Fruit fly (Drosophila melanogaster) whole organism, embryonic: ENCODE data around the gene Sbds.

Experiments
- Antp ChIP-seq: fragments of 200-800 bp; sonication (Bioruptor generic); optimal IDR thresholded peaks from 3 replicates; lab custom pipeline; 2016; ENCODE audit warnings: missing biosample characterization, missing genetic modification characterization
- BtbVII ChIP-seq: fragments of 200-800 bp; sonication (Bioruptor generic); optimal IDR thresholded peaks from 3 replicates; lab custom pipeline; 2017; ENCODE audit warnings: missing biosample characterization, mild to moderate bottlenecking, missing genetic modification characterization
- CG11560 ChIP-seq: fragments of 200-800 bp; sonication (Bioruptor generic); IDR thresholded peaks from 3 replicates; pipeline ENCODE4 v1.3.6; 2022; ENCODE audit warnings: missing biosample characterization, missing genetic modification characterization
- CG1233 ChIP-seq: fragments of 200-800 bp; sonication (Bioruptor generic); optimal IDR thresholded peaks from 4 replicates; lab custom pipeline; 2018; ENCODE audit warnings: missing biosample characterization, mild to moderate bottlenecking, missing genetic modification characterization
- CG12769 ChIP-seq: fragments of 200-800 bp; sonication (Bioruptor generic); optimal IDR thresholded peaks from 2 replicates; lab custom pipeline; 2019; ENCODE audit warnings: missing biosample characterization, mild to moderate bottlenecking, missing genetic modification characterization, moderate library complexity
- CG14050 ChIP-seq: fragments of 200-800 bp; sonication (Bioruptor generic); IDR thresholded peaks from 3 replicates; pipeline ENCODE4 v1.3.6; 2022; ENCODE audit warnings: missing biosample characterization, missing genetic modification characterization
- CG17186 ChIP-seq: fragments of 200-800 bp; sonication (Bioruptor generic); optimal IDR thresholded peaks from 3 replicates; lab custom pipeline; 2017; ENCODE audit warnings: missing biosample characterization, missing genetic modification reagents, missing genetic modification characterization
- CG2889 ChIP-seq: fragments of 200-800 bp; sonication (Bioruptor generic); IDR thresholded peaks from 3 replicates; pipeline ENCODE4 v1.3.6; 2022; ENCODE audit warnings: missing biosample characterization, missing genetic modification characterization
- CG30431 ChIP-seq: fragments of 200-800 bp; sonication (Bioruptor generic); optimal IDR thresholded peaks from 2 replicates; lab custom pipeline; 2017; ENCODE audit warnings: missing biosample characterization, missing genetic modification characterization
- CG31224 ChIP-seq: fragments of 200-800 bp; sonication (Bioruptor generic); IDR thresholded peaks from 2 replicates; pipeline ENCODE4 v1.3.6; 2022; ENCODE audit warnings: missing biosample characterization, missing genetic modification characterization
- CG31365 ChIP-seq: fragments of 200-800 bp; sonication (Bioruptor generic); optimal IDR thresholded peaks from 2 replicates; lab custom pipeline; 2018; ENCODE audit warnings: missing biosample characterization, mild to moderate bottlenecking, missing genetic modification characterization
- CG32767 ChIP-seq: fragments of 200-800 bp; sonication (Bioruptor generic); IDR thresholded peaks from 2 replicates; pipeline ENCODE4 v1.3.6; 2022; ENCODE audit warnings: missing biosample characterization, missing genetic modification characterization
- CG33213 ChIP-seq: fragments of 200-800 bp; sonication (Bioruptor generic); optimal IDR thresholded peaks from 3 replicates; lab custom pipeline; 2016; ENCODE audit warnings: missing biosample characterization, missing genetic modification characterization
- CG4404 ChIP-seq: fragments of 200-800 bp; sonication (Bioruptor generic); IDR thresholded peaks from 2 replicates; pipeline ENCODE4 v1.3.6; 2022; ENCODE audit warnings: missing biosample characterization, missing genetic modification characterization
- CG4617 ChIP-seq: fragments of 200-800 bp; sonication (Bioruptor generic); optimal IDR thresholded peaks from 3 replicates; lab custom pipeline; 2016; ENCODE audit warnings: missing biosample characterization, missing genetic modification characterization, borderline replicate concordance
- CG8924 ChIP-seq: fragments of 200-800 bp; optimal IDR thresholded peaks from 3 replicates; lab custom pipeline; 2019; ENCODE audit warnings: missing biosample characterization, mild to moderate bottlenecking, missing genetic modification characterization, moderate library complexity
- Deaf1 ChIP-seq: fragments of 200-800 bp; optimal IDR thresholded peaks from 3 replicates; lab custom pipeline; 2019; ENCODE audit warnings: missing biosample characterization, mild to moderate bottlenecking, missing genetic modification characterization, moderate library complexity
- Dp ChIP-seq: fragments of 200-800 bp; sonication (Bioruptor generic); optimal IDR thresholded peaks from 2 replicates; lab custom pipeline; 2018; ENCODE audit warnings: missing biosample characterization, mild to moderate bottlenecking, missing genetic modification characterization, moderate library complexity
- Drgx ChIP-seq: fragments of 200-800 bp; sonication (Bioruptor generic); IDR thresholded peaks from 2 replicates; pipeline ENCODE4 v1.3.6; 2022; ENCODE audit warnings: missing biosample characterization, missing genetic modification characterization
- Ets65A ChIP-seq: fragments of 200-800 bp; sonication (Bioruptor generic); peaks from one replicate; lab custom pipeline; 2016; ENCODE audit warnings: missing biosample characterization, missing genetic modification characterization
- Gug ChIP-seq: fragments of 200-800 bp; sonication (Bioruptor generic); IDR thresholded peaks from 4 replicates; pipeline ENCODE4 v1.3.6; 2022; ENCODE audit warnings: missing biosample characterization, missing genetic modification characterization
- Hr78 ChIP-seq, 2 experiments: fragments of 200-800 bp in 1 of 2; fragments of >200 bp in 1 of 2; sonication (Bioruptor generic) in 1 of 2; optimal IDR thresholded peaks; 2 replicates each; lab custom pipeline; 2017 to 2019; ENCODE audit warnings: missing biosample characterization in 2 of 2, missing genetic modification characterization in 2 of 2, mild to moderate bottlenecking in 1 of 2, moderate library complexity in 1 of 2
- MBD-R2 ChIP-seq: fragments of 200-800 bp; sonication (Bioruptor generic); IDR thresholded peaks from 2 replicates; pipeline ENCODE4 v1.3.6; 2022; ENCODE audit warnings: missing biosample characterization, missing genetic modification characterization
- Oaz ChIP-seq: fragments of 200-800 bp; sonication (Bioruptor generic); IDR thresholded peaks from 2 replicates; pipeline ENCODE4 v1.3.6; 2022; ENCODE audit warnings: missing biosample characterization, missing genetic modification characterization
- Rx ChIP-seq: fragments of 200-800 bp; sonication (Bioruptor generic); IDR thresholded peaks from 2 replicates; pipeline ENCODE4 v1.3.6; 2022; ENCODE audit warnings: missing biosample characterization, missing genetic modification characterization
- Tbp ChIP-seq: fragments of >200 bp; optimal IDR thresholded peaks from 2 replicates; lab custom pipeline; 2018; ENCODE audit warnings: missing biosample characterization, missing genetic modification characterization
- Trl ChIP-seq, 3 experiments: fragments of >200 bp in 2 of 3; fragments of 200-800 bp in 1 of 3; sonication (Bioruptor generic) in 1 of 3; optimal IDR thresholded peaks; 2 replicates in 1 of 3; 3 replicates in 2 of 3; lab custom pipeline; 2016 to 2017; ENCODE audit warnings: missing biosample characterization in 1 of 3, missing genetic modification characterization in 1 of 3
- Xbp1 ChIP-seq: fragments of 200-800 bp; sonication (Bioruptor generic); optimal IDR thresholded peaks from 3 replicates; lab custom pipeline; 2016; ENCODE audit warnings: missing biosample characterization, mild to moderate bottlenecking, missing genetic modification characterization
- bbx ChIP-seq: fragments of 200-800 bp; sonication (Bioruptor generic); IDR thresholded peaks from 2 replicates; pipeline ENCODE4 v1.3.6; 2022; ENCODE audit warnings: missing biosample characterization, missing genetic modification characterization; ENCODE audit not compliant: partially characterized antibody
- cas ChIP-seq: fragments of 200-800 bp; sonication (Bioruptor generic); IDR thresholded peaks from 2 replicates; pipeline ENCODE4 v1.3.6; 2022; ENCODE audit warnings: missing biosample characterization, missing genetic modification characterization
- corto ChIP-seq: fragments of 200-800 bp; sonication (Bioruptor generic); optimal IDR thresholded peaks from 2 replicates; lab custom pipeline; 2016; ENCODE audit warnings: missing biosample characterization, mild to moderate bottlenecking, missing genetic modification characterization, moderate library complexity
- ewg ChIP-seq: fragments of 200-800 bp; sonication (Bioruptor generic); optimal IDR thresholded peaks from 3 replicates; lab custom pipeline; 2017; ENCODE audit warnings: mild to moderate bottlenecking, missing biosample characterization, missing genetic modification reagents, missing genetic modification characterization
- gcm ChIP-seq: fragments of 200-800 bp; sonication (Bioruptor generic); optimal IDR thresholded peaks from 2 replicates; lab custom pipeline; 2019; ENCODE audit warnings: missing biosample characterization, mild to moderate bottlenecking, missing genetic modification characterization, moderate library complexity
- gfzf ChIP-seq: fragments of 200-800 bp; sonication (Bioruptor generic); optimal IDR thresholded peaks from 2 replicates; lab custom pipeline; 2016; ENCODE audit warnings: missing biosample characterization, mild to moderate bottlenecking, missing genetic modification characterization, moderate library complexity
- gt ChIP-seq: fragments of 200-800 bp; sonication (Bioruptor generic); IDR thresholded peaks from 2 replicates; pipeline ENCODE4 v1.3.6; 2022; ENCODE audit warnings: missing biosample characterization, missing genetic modification characterization
- nerfin-1 ChIP-seq: fragments of 200-800 bp; sonication (Bioruptor generic); optimal IDR thresholded peaks from 3 replicates; lab custom pipeline; 2019; ENCODE audit warnings: missing biosample characterization, mild to moderate bottlenecking, missing genetic modification characterization, moderate library complexity
- nom ChIP-seq: fragments of 200-800 bp; sonication (Bioruptor generic); optimal IDR thresholded peaks from 2 replicates; lab custom pipeline; 2017; ENCODE audit warnings: missing biosample characterization, missing genetic modification characterization, mild to moderate bottlenecking, moderate library complexity, missing genetic modification reagents
- pita ChIP-seq: fragments of 200-800 bp; sonication (Bioruptor generic); optimal IDR thresholded peaks from 2 replicates; lab custom pipeline; 2017; ENCODE audit warnings: missing biosample characterization, mild to moderate bottlenecking, missing genetic modification characterization
- pros ChIP-seq: fragments of 200-800 bp; sonication (Bioruptor generic); optimal IDR thresholded peaks from 3 replicates; lab custom pipeline; 2019; ENCODE audit warnings: missing biosample characterization, mild to moderate bottlenecking, missing genetic modification characterization, moderate library complexity
- pum ChIP-seq: fragments of 200-800 bp; sonication (Bioruptor generic); optimal IDR thresholded peaks from 2 replicates; lab custom pipeline; 2016; ENCODE audit warnings: missing biosample characterization, missing genetic modification characterization
- sc ChIP-seq, 3 experiments: fragments of >200 bp in 2 of 3; fragments of 200-800 bp in 1 of 3; sonication (Bioruptor generic) in 1 of 3; optimal IDR thresholded peaks; 2 replicates in 2 of 3; 3 replicates in 1 of 3; lab custom pipeline; 2017; ENCODE audit warnings: mild to moderate bottlenecking in 1 of 3, missing biosample characterization in 1 of 3, missing genetic modification characterization in 1 of 3, missing genetic modification reagents in 1 of 3
- sens-2 ChIP-seq: fragments of 200-800 bp; sonication (Bioruptor generic); IDR thresholded peaks from 2 replicates; pipeline ENCODE4 v1.3.6; 2022; ENCODE audit warnings: missing biosample characterization, missing genetic modification characterization
- slou ChIP-seq: fragments of 200-800 bp; sonication (Bioruptor generic); optimal IDR thresholded peaks from 3 replicates; lab custom pipeline; 2016; ENCODE audit warnings: missing biosample characterization, missing genetic modification characterization
- so ChIP-seq: fragments of 200-800 bp; sonication (Bioruptor generic); IDR thresholded peaks from 3 replicates; pipeline ENCODE4 v1.3.6; 2022; ENCODE audit warnings: missing biosample characterization, missing genetic modification characterization
- sqz ChIP-seq: fragments of 200-800 bp; sonication (Bioruptor generic); optimal IDR thresholded peaks from 3 replicates; lab custom pipeline; 2018; ENCODE audit warnings: missing biosample characterization, mild to moderate bottlenecking, missing genetic modification characterization
- tio ChIP-seq: fragments of 200-800 bp; sonication (Bioruptor generic); optimal IDR thresholded peaks from 2 replicates; lab custom pipeline; 2017; ENCODE audit warnings: missing biosample characterization, missing genetic modification characterization, inconsistent platforms
- tx ChIP-seq: fragments of 200-800 bp; sonication (Bioruptor generic); optimal IDR thresholded peaks from 2 replicates; lab custom pipeline; 2016; ENCODE audit warnings: missing biosample characterization, missing genetic modification characterization
- zen ChIP-seq: fragments of 200-800 bp; sonication (Bioruptor generic); optimal IDR thresholded peaks from 3 replicates; lab custom pipeline; 2018; ENCODE audit warnings: missing biosample characterization, mild to moderate bottlenecking, missing genetic modification characterization, moderate library complexity
- zfh2 ChIP-seq: fragments of 200-800 bp; sonication (Bioruptor generic); optimal IDR thresholded peaks from 2 replicates; lab custom pipeline; 2016; ENCODE audit warnings: missing biosample characterization, missing genetic modification characterization

Gene Sbds

dm6 chr3L:6703368-6703807, 49.3 kb upstream of the Sbds start, which contains the start of gene SP1173 (continued):
- TF ChIP-seq Xbp1 (GFP tag; lab: Kevin White, UChicago) (no peak), sens-2 (GFP tag; lab: Robert Waterston, UW) (peak; percentile 40; the same call in 1 of the 2 replicates), corto (GFP tag; lab: Kevin White, UChicago) (no peak), CG4404 (GFP tag; lab: Robert Waterston, UW) (no peak), CG31224 (GFP tag; lab: Robert Waterston, UW) (peak; percentile 29; the same call in 1 of the 2 replicates), CG11560 (tag; lab: Robert Waterston, UW) (no peak), CG1233 (no peak), CG4617 (GFP tag; lab: Kevin White, UChicago) (no peak), zfh2 (GFP tag; lab: Kevin White, UChicago) (no peak), Gug (no peak), pum (no peak), slou (GFP tag; lab: Kevin White, UChicago) (no peak), Deaf1 (peak; percentile 61), zen (tag; lab: Kevin White, UChicago) (no peak), nom (GFP tag; lab: Kevin White, UChicago) (peak; percentile 30), tx (peak; percentile 6), CG2889 (GFP tag; lab: Robert Waterston, UW) (no peak), sc (optimal IDR thresholded peaks at IDR 0.05; lab: Kevin White, UChicago) (no peak), sc (GFP tag; optimal IDR thresholded peaks at IDR 0.05; lab: Kevin White, UChicago) (no peak), bbx (GFP tag; lab: Robert Waterston, UW) (peak; percentile 73; the same call in 1 of the 2 replicates), MBD-R2 (GFP tag; lab: Robert Waterston, UW) (peak; percentile 47; the same call in 1 of the 2 replicates), ewg (GFP tag; lab: Kevin White, UChicago) (peak; percentile 16), Tbp (no peak), gt (GFP tag; lab: Robert Waterston, UW) (no peak), tio (GFP tag; lab: Kevin White, UChicago) (no peak), Dp (GFP tag; lab: Kevin White, UChicago) (peak; percentile 3), Rx (GFP tag; lab: Robert Waterston, UW) (no peak), CG32767 (GFP tag; lab: Robert Waterston, UW) (peak; percentile 49; the same call in 1 of the 2 replicates), CG33213 (GFP tag; lab: Kevin White, UChicago) (peak; percentile 16), CG17186 (GFP tag; lab: Kevin White, UChicago) (peak; percentile 35)

DNA sequence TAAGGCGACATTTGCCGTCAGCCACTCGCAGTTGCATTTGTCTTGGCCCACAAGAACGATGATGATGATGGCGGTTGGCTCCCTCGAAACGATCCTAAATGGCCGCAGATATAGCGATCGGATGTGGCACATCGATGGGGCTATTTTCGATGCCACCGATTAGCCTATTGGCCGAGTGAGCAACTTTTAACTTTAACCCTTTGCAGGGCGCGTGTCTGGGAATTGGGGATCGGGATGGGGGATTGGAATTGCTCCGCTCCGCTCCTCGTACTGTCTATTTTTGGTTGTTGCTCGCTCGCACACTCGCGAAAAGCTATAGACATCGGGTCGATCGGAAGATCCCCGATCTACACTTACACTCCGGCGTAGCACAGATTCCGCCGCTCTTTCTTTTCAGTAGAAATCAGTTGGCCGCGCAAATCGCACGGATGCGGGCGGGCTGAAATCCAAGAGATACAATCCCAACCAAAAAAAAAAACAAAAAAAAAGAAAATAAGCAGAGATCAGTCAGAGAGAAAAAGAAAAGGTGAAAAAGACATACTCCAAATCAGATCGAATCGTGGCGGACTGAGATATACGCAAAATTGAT, 48.2 kb upstream of the Sbds start, which contains the start of gene CG8519:
Gene CG8519, plus strand, starts transcription at position 393 of the 589 bp plus-strand sequence.
- TF ChIP-seq so (GFP tag; lab: Robert Waterston, UW), result 0 out of 3 replicates have a peak, but pooled peaks have one; percentile 19
- TF ChIP-seq Dp (GFP tag; lab: Kevin White, UChicago), result no peak
- TF ChIP-seq sqz (GFP tag; lab: Kevin White, UChicago), result no peak
- no peak for TF ChIP-seq CG8924 (tag; lab: Kevin White, UChicago)
- TF ChIP-seq CG31365 (tag; lab: Kevin White, UChicago), result no peak
- no peak for TF ChIP-seq BtbVII (GFP tag; lab: Kevin White, UChicago)
- no peak for TF ChIP-seq CG14050 (GFP tag; lab: Robert Waterston, UW)
- TF ChIP-seq gfzf (GFP tag; lab: Kevin White, UChicago), result no peak
- TF ChIP-seq Hr78 (GFP tag; optimal IDR thresholded peaks at IDR 0.05; lab: Kevin White, UChicago), result peak in 1 of 2 experiments; percentile 85
- TF ChIP-seq Deaf1, result peak; percentile 82
- TF ChIP-seq Trl (optimal IDR thresholded peaks at IDR 0.05; lab: Kevin White, UChicago), result peak in 1 of 2 experiments; percentile 14
- TF ChIP-seq Trl (GFP tag; optimal IDR thresholded peaks at IDR 0.05; lab: Kevin White, UChicago), result no peak
- TF ChIP-seq pita, result no peak
- TF ChIP-seq gcm (GFP tag; lab: Kevin White, UChicago), result no peak
- TF ChIP-seq cas, result no peak
- no peak for TF ChIP-seq Ets65A (GFP tag; lab: Kevin White, UChicago)
- no peak for TF ChIP-seq CG30431 (GFP tag; lab: Kevin White, UChicago)
- no peak for TF ChIP-seq nerfin-1
- peak; percentile 35; the same call in 1 of the 2 replicates for TF ChIP-seq Drgx (GFP tag; lab: Robert Waterston, UW)
- TF ChIP-seq Oaz (GFP tag; lab: Robert Waterston, UW), result no peak
- no peak for TF ChIP-seq pros (GFP tag; lab: Kevin White, UChicago)
- TF ChIP-seq CG12769, result peak; percentile 98
- no peak for TF ChIP-seq Antp (GFP tag; lab: Kevin White, UChicago)
